Fruit fly (Drosophila melanogaster) whole organism, prepupa: ENCODE results near the gene Saf6.

Source experiments
- CG10631 ChIP-seq: fragments of 200-800 bp; sonication (Bioruptor generic); optimal IDR thresholded peaks from 2 replicates; lab custom pipeline; 2016; ENCODE audit warnings: missing biosample characterization, missing genetic modification characterization
- CG10669 ChIP-seq: fragments of 200-800 bp; sonication (Bioruptor generic); optimal IDR thresholded peaks from 3 replicates; lab custom pipeline; 2018; ENCODE audit warnings: missing biosample characterization, mild to moderate bottlenecking, missing genetic modification characterization, moderate library complexity
- CG11294 ChIP-seq: fragments of 200-800 bp; sonication (Bioruptor generic); IDR thresholded peaks from 2 replicates; pipeline ENCODE4 v1.3.6; 2022; ENCODE audit warnings: missing biosample characterization, missing genetic modification characterization
- CG11762 ChIP-seq: fragments of 200-800 bp; sonication (Bioruptor generic); optimal IDR thresholded peaks from 3 replicates; lab custom pipeline; 2016; ENCODE audit warnings: missing biosample characterization, missing genetic modification characterization; ENCODE audit not compliant: insufficient read depth
- CG15336 ChIP-seq: fragments of 200-800 bp; sonication (Bioruptor generic); IDR thresholded peaks from 2 replicates; pipeline ENCODE4 v1.3.6; 2022; ENCODE audit warnings: missing biosample characterization, missing genetic modification characterization
- CG1621 ChIP-seq: fragments of 200-800 bp; sonication (Bioruptor generic); optimal IDR thresholded peaks from 3 replicates; lab custom pipeline; 2018; ENCODE audit warnings: missing biosample characterization, mild to moderate bottlenecking, missing genetic modification characterization
- CG16779 ChIP-seq: fragments of 200-800 bp; sonication (Bioruptor generic); optimal IDR thresholded peaks from 3 replicates; lab custom pipeline; 2017; ENCODE audit warnings: missing biosample characterization, mild to moderate bottlenecking, missing genetic modification characterization
- CG3032 ChIP-seq: fragments of 200-800 bp; optimal IDR thresholded peaks from 2 replicates; lab custom pipeline; 2019; ENCODE audit warnings: missing biosample characterization, mild to moderate bottlenecking, missing genetic modification characterization, moderate library complexity
- CG31627 ChIP-seq: fragments of 200-800 bp; sonication (Bioruptor generic); optimal IDR thresholded peaks from 3 replicates; lab custom pipeline; 2016; ENCODE audit warnings: missing biosample characterization, missing genetic modification characterization
- CG32006 ChIP-seq: fragments of 200-800 bp; sonication (Bioruptor generic); optimal IDR thresholded peaks from 3 replicates; lab custom pipeline; 2017; ENCODE audit warnings: missing biosample characterization, mild to moderate bottlenecking, missing genetic modification characterization
- CG34406 ChIP-seq: fragments of 200-800 bp; sonication (Bioruptor generic); optimal IDR thresholded peaks from 3 replicates; lab custom pipeline; 2016; ENCODE audit warnings: missing biosample characterization, missing genetic modification characterization
- CG3919 ChIP-seq: fragments of 200-800 bp; sonication (Bioruptor generic); optimal IDR thresholded peaks from 3 replicates; lab custom pipeline; 2016; ENCODE audit warnings: missing biosample characterization, missing genetic modification characterization
- CG4318 ChIP-seq: fragments of 200-800 bp; sonication (Bioruptor generic); optimal IDR thresholded peaks from 3 replicates; lab custom pipeline; 2017; ENCODE audit warnings: missing biosample characterization, mild to moderate bottlenecking, missing genetic modification characterization
- CG6163 ChIP-seq: fragments of 200-800 bp; sonication (Bioruptor generic); IDR thresholded peaks from 3 replicates; pipeline ENCODE4 v1.3.6; 2022; ENCODE audit warnings: missing biosample characterization, missing genetic modification characterization
- CG6276 ChIP-seq: fragments of 200-800 bp; sonication (Bioruptor generic); optimal IDR thresholded peaks from 2 replicates; lab custom pipeline; 2017; ENCODE audit warnings: missing biosample characterization, mild to moderate bottlenecking, missing genetic modification characterization
- CG6792 ChIP-seq: fragments of 200-800 bp; sonication (Bioruptor generic); optimal IDR thresholded peaks from 3 replicates; lab custom pipeline; 2016; ENCODE audit warnings: missing biosample characterization, missing genetic modification characterization
- CG6854 ChIP-seq: fragments of 200-800 bp; sonication (Bioruptor generic); optimal IDR thresholded peaks from 2 replicates; lab custom pipeline; 2017; ENCODE audit warnings: missing biosample characterization, mild to moderate bottlenecking, missing genetic modification characterization
- CG7368 ChIP-seq: fragments of 200-800 bp; sonication (Bioruptor generic); optimal IDR thresholded peaks from 3 replicates; lab custom pipeline; 2016; ENCODE audit warnings: missing biosample characterization, missing genetic modification characterization
- CG8119 ChIP-seq: fragments of 200-800 bp; sonication (Bioruptor generic); IDR thresholded peaks from 3 replicates; pipeline ENCODE4 v1.3.6; 2022; ENCODE audit warnings: missing biosample characterization, missing genetic modification characterization
- CG8632 ChIP-seq: fragments of 200-800 bp; sonication (Bioruptor generic); optimal IDR thresholded peaks from 3 replicates; lab custom pipeline; 2016; ENCODE audit warnings: missing biosample characterization, missing genetic modification characterization
- Eip75B ChIP-seq: fragments of 200-800 bp; sonication (Bioruptor generic); optimal IDR thresholded peaks from 3 replicates; lab custom pipeline; 2016; ENCODE audit warnings: missing biosample characterization, missing genetic modification characterization
- Eip93F ChIP-seq: fragments of 200-800 bp; sonication (Bioruptor generic); optimal IDR thresholded peaks from 2 replicates; lab custom pipeline; 2016; ENCODE audit warnings: missing biosample characterization, mild to moderate bottlenecking, missing genetic modification characterization
- Ets21C ChIP-seq: fragments of 200-800 bp; sonication (Bioruptor generic); optimal IDR thresholded peaks from 3 replicates; lab custom pipeline; 2016; ENCODE audit warnings: missing biosample characterization, missing genetic modification characterization
- Gug ChIP-seq: fragments of 200-800 bp; sonication (Bioruptor generic); IDR thresholded peaks from 2 replicates; pipeline ENCODE4 v1.3.6; 2022; ENCODE audit warnings: missing biosample characterization, missing genetic modification characterization
- Hr4 ChIP-seq: fragments of 200-800 bp; sonication (Bioruptor generic); optimal IDR thresholded peaks from 3 replicates; lab custom pipeline; 2016; ENCODE audit warnings: missing biosample characterization, missing genetic modification characterization
- Lpt ChIP-seq: fragments of 200-800 bp; sonication (Bioruptor generic); optimal IDR thresholded peaks from 3 replicates; lab custom pipeline; 2016; ENCODE audit warnings: missing biosample characterization, missing genetic modification characterization
- Met ChIP-seq: fragments of 200-800 bp; sonication (Bioruptor generic); optimal IDR thresholded peaks from 3 replicates; lab custom pipeline; 2016; ENCODE audit warnings: missing biosample characterization, missing genetic modification characterization
- OdsH ChIP-seq: fragments of 200-800 bp; sonication (Bioruptor generic); optimal IDR thresholded peaks from 3 replicates; lab custom pipeline; 2016; ENCODE audit warnings: missing biosample characterization, missing genetic modification characterization
- Sox102F ChIP-seq: fragments of 200-800 bp; sonication (Bioruptor generic); optimal IDR thresholded peaks from 2 replicates; lab custom pipeline; 2016; ENCODE audit warnings: missing biosample characterization, mild to moderate bottlenecking, missing genetic modification characterization
- Sox14 ChIP-seq: fragments of 200-800 bp; sonication (Bioruptor generic); optimal IDR thresholded peaks from 3 replicates; lab custom pipeline; 2016; ENCODE audit warnings: missing biosample characterization, missing genetic modification characterization
- Sox15 ChIP-seq: fragments of 200-800 bp; sonication (Bioruptor generic); optimal IDR thresholded peaks from 3 replicates; lab custom pipeline; 2016; ENCODE audit warnings: missing biosample characterization, missing genetic modification characterization
- achi ChIP-seq: fragments of 200-800 bp; sonication (Bioruptor generic); optimal IDR thresholded peaks from 3 replicates; lab custom pipeline; 2016; ENCODE audit warnings: missing biosample characterization, missing genetic modification characterization
- acj6 ChIP-seq: fragments of 200-800 bp; sonication (Bioruptor generic); optimal IDR thresholded peaks from 3 replicates; lab custom pipeline; 2016; ENCODE audit warnings: missing biosample characterization, missing genetic modification characterization
- dac ChIP-seq: fragments of 200-800 bp; sonication (Bioruptor generic); optimal IDR thresholded peaks from 2 replicates; lab custom pipeline; 2017; ENCODE audit warnings: missing biosample characterization, mild to moderate bottlenecking, missing genetic modification characterization
- dsx ChIP-seq: fragments of 200-800 bp; optimal IDR thresholded peaks from 3 replicates; lab custom pipeline; 2019; ENCODE audit warnings: missing biosample characterization, mild to moderate bottlenecking, missing genetic modification characterization, moderate library complexity; ENCODE audit not compliant: poor library complexity, severe bottlenecking
- eg ChIP-seq: fragments of 200-800 bp; sonication (Bioruptor generic); IDR thresholded peaks from 3 replicates; pipeline ENCODE4 v1.3.6; 2022; ENCODE audit warnings: missing biosample characterization, missing genetic modification characterization
- esn ChIP-seq: fragments of 200-800 bp; sonication (Bioruptor generic); optimal IDR thresholded peaks from 2 replicates; lab custom pipeline; 2016; ENCODE audit warnings: missing biosample characterization, mild to moderate bottlenecking, missing genetic modification characterization, moderate library complexity
- fkh ChIP-seq: fragments of 200-800 bp; sonication (Bioruptor generic); optimal IDR thresholded peaks from 3 replicates; lab custom pipeline; 2017; ENCODE audit warnings: missing biosample characterization, mild to moderate bottlenecking, missing genetic modification characterization, moderate library complexity
- lz ChIP-seq: fragments of 200-800 bp; sonication (Bioruptor generic); optimal IDR thresholded peaks from 3 replicates; lab custom pipeline; 2016; ENCODE audit warnings: missing biosample characterization, missing genetic modification characterization
- pdm3 ChIP-seq: fragments of 200-800 bp; sonication (Bioruptor generic); optimal IDR thresholded peaks from 3 replicates; lab custom pipeline; 2016; ENCODE audit warnings: missing biosample characterization, missing genetic modification characterization
- salr ChIP-seq, 2 experiments: fragments of 200-800 bp; sonication (Bioruptor generic); optimal IDR thresholded peaks; 3 replicates each; lab custom pipeline; 2016 to 2018; ENCODE audit warnings: missing biosample characterization in 2 of 2, missing genetic modification characterization in 2 of 2, mild to moderate bottlenecking in 1 of 2
- spab ChIP-seq: fragments of 200-800 bp; sonication (Bioruptor generic); optimal IDR thresholded peaks from 2 replicates; lab custom pipeline; 2017; ENCODE audit warnings: missing biosample characterization, mild to moderate bottlenecking, missing genetic modification characterization, missing genetic modification reagents
- ss ChIP-seq, 2 experiments: fragments of 200-800 bp; sonication (Bioruptor generic); optimal IDR thresholded peaks; 2 replicates in 1 of 2; 3 replicates in 1 of 2; lab custom pipeline; 2017 to 2018; ENCODE audit warnings: mild to moderate bottlenecking in 2 of 2, missing biosample characterization in 2 of 2, missing genetic modification characterization in 2 of 2, moderate library complexity in 1 of 2
- topi ChIP-seq: fragments of 200-800 bp; sonication (Bioruptor generic); optimal IDR thresholded peaks from 3 replicates; lab custom pipeline; 2016; ENCODE audit warnings: missing biosample characterization, missing genetic modification characterization
- vri ChIP-seq: fragments of 200-800 bp; sonication (Bioruptor generic); optimal IDR thresholded peaks from 3 replicates; lab custom pipeline; 2016; ENCODE audit warnings: missing biosample characterization, mild to moderate bottlenecking, missing genetic modification characterization

Gene Saf6

dm6 chr2L:857897-858517, 42.3 kb upstream of the Saf6 start (continued):
- peak; percentile 7 for TF ChIP-seq Met (GFP tag; lab: Kevin White, UChicago)
- TF ChIP-seq CG11762 (GFP tag; lab: Kevin White, UChicago), result no peak
- TF ChIP-seq Hr4 (GFP tag; lab: Kevin White, UChicago), result no peak
- no peak for TF ChIP-seq CG8632 (GFP tag; lab: Kevin White, UChicago)
- peak; percentile 43 for TF ChIP-seq CG31627 (GFP tag; lab: Kevin White, UChicago)
- TF ChIP-seq CG10669, result no peak
- TF ChIP-seq dac, result no peak
- no peak for TF ChIP-seq Ets21C (GFP tag; lab: Kevin White, UChicago)
- no peak for TF ChIP-seq CG3032 (tag; lab: Kevin White, UChicago)
- TF ChIP-seq Lpt (GFP tag; lab: Kevin White, UChicago), result no peak
- TF ChIP-seq CG8119 (GFP tag; lab: Robert Waterston, UW), result no peak
- peak; percentile 40 for TF ChIP-seq CG6792 (GFP tag; lab: Kevin White, UChicago)
- no peak for TF ChIP-seq ss (GFP tag; optimal IDR thresholded peaks at IDR 0.05; lab: Kevin White, UChicago)
- TF ChIP-seq CG6276, result no peak
- TF ChIP-seq CG6163 (GFP tag; lab: Robert Waterston, UW), result no peak

dm6 chr2L:856690-857488, 41.1 kb upstream of the Saf6 start:
- TF ChIP-seq CG6276, result peak; percentile 24
- peak; percentile 37 for TF ChIP-seq achi (GFP tag; lab: Kevin White, UChicago)
- TF ChIP-seq OdsH (GFP tag; lab: Kevin White, UChicago), result peak; percentile 17
- TF ChIP-seq CG3032 (tag; lab: Kevin White, UChicago), result no peak
- TF ChIP-seq CG8119 (GFP tag; lab: Robert Waterston, UW), result peak; percentile 37; the same call in 1 of the 3 replicates
- TF ChIP-seq CG10631, result peak; percentile 23
- TF ChIP-seq CG4318 (GFP tag; lab: Kevin White, UChicago), result no peak
- TF ChIP-seq Lpt (GFP tag; lab: Kevin White, UChicago), result peak; percentile 14
- TF ChIP-seq CG6792 (GFP tag; lab: Kevin White, UChicago), result peak; percentile 24
- TF ChIP-seq CG7368, result peak; percentile 41
- TF ChIP-seq CG16779 (tag; lab: Kevin White, UChicago), result no peak
- peak; percentile 20 for TF ChIP-seq fkh
- TF ChIP-seq CG11294 (GFP tag; lab: Robert Waterston, UW), result no peak
- no peak for TF ChIP-seq CG6854 (GFP tag; lab: Kevin White, UChicago)
- peak; percentile 1 for TF ChIP-seq lz (GFP tag; lab: Kevin White, UChicago)
- peak; percentile 36 for TF ChIP-seq CG32006 (GFP tag; lab: Kevin White, UChicago)
- peak; percentile 3 for TF ChIP-seq CG31627 (GFP tag; lab: Kevin White, UChicago)
- TF ChIP-seq Sox102F (GFP tag; lab: Kevin White, UChicago), result no peak
- TF ChIP-seq CG3919, result peak; percentile 47
- 0 out of 2 replicates have a peak, but pooled peaks have one; percentile 35 for TF ChIP-seq CG15336 (GFP tag; lab: Robert Waterston, UW)
- no peak for TF ChIP-seq Eip93F (GFP tag; lab: Kevin White, UChicago)
- TF ChIP-seq vri (GFP tag; lab: Kevin White, UChicago), result no peak
- peak; percentile 17 for TF ChIP-seq Sox15 (GFP tag; lab: Kevin White, UChicago)
- peak; percentile 46 for TF ChIP-seq CG34406 (GFP tag; lab: Kevin White, UChicago)
- TF ChIP-seq eg (GFP tag; lab: Robert Waterston, UW), result peak; percentile 74
- peak; percentile 12 for TF ChIP-seq CG1621 (tag; lab: Kevin White, UChicago)
- no peak for TF ChIP-seq dsx
- TF ChIP-seq acj6, result peak; percentile 29
- TF ChIP-seq CG8632 (GFP tag; lab: Kevin White, UChicago), result peak; percentile 37
- TF ChIP-seq salr (GFP tag; optimal IDR thresholded peaks at IDR 0.05; lab: Kevin White, UChicago), result no peak
- TF ChIP-seq Eip75B (GFP tag; lab: Kevin White, UChicago), result peak; percentile 26
- TF ChIP-seq Hr4 (GFP tag; lab: Kevin White, UChicago), result peak; percentile 28
- TF ChIP-seq Sox14 (GFP tag; lab: Kevin White, UChicago), result peak; percentile 16
- TF ChIP-seq topi (GFP tag; lab: Kevin White, UChicago), result peak; percentile 28
- TF ChIP-seq CG6163 (GFP tag; lab: Robert Waterston, UW), result peak; percentile 73
- no peak for TF ChIP-seq spab (GFP tag; lab: Kevin White, UChicago)
- TF ChIP-seq pdm3 (GFP tag; lab: Kevin White, UChicago), result peak; percentile 54
- peak; percentile 29; the same call in 1 of the 2 replicates for TF ChIP-seq Gug (GFP tag; lab: Robert Waterston, UW)
- TF ChIP-seq esn (GFP tag; lab: Kevin White, UChicago), result peak; percentile 28
- peak; percentile 19 for TF ChIP-seq Met (GFP tag; lab: Kevin White, UChicago)
- TF ChIP-seq CG11762 (GFP tag; lab: Kevin White, UChicago), result no peak
